Worm (Caenorhabditis elegans) whole organism, young adult: Measurements from ENCODE around the gene srx-116.

Experiments
- B0035.1 ChIP-seq: sonication (generic microtip); optimal IDR thresholded peaks from 2 replicates; lab custom pipeline; 2016; ENCODE audit warnings: missing genetic modification characterization, mild to moderate bottlenecking, missing compliant biosample characterization, missing genotype, missing genetic modification reagents
- B0336.3 ChIP-seq: fragments of 200-800 bp; sonication (Bioruptor generic); IDR thresholded peaks from 2 replicates; pipeline ENCODE4 v1.3.6; 2022; ENCODE audit warnings: missing genetic modification characterization, missing compliant biosample characterization
- F37B4.10 ChIP-seq: fragments of 200-800 bp; sonication (Bioruptor generic); IDR thresholded peaks from 2 replicates; pipeline ENCODE4 v1.3.6; 2022; ENCODE audit warnings: missing genetic modification characterization, missing compliant biosample characterization
- F57A8.1 ChIP-seq: fragments of 200-800 bp; sonication (Bioruptor generic); optimal IDR thresholded peaks from 2 replicates; lab custom pipeline; 2018; ENCODE audit warnings: mild to moderate bottlenecking, missing genetic modification characterization, moderate library complexity, missing compliant biosample characterization
- F57C9.4 ChIP-seq: sonication (generic microtip); optimal IDR thresholded peaks from 2 replicates; lab custom pipeline; 2017; ENCODE audit warnings: mild to moderate bottlenecking, missing genetic modification characterization, missing compliant biosample characterization
- K11D2.4 ChIP-seq: fragments of 200-800 bp; sonication (Bioruptor generic); IDR thresholded peaks from 2 replicates; pipeline ENCODE4 v1.3.6; 2022; ENCODE audit warnings: missing genetic modification reagents, missing genetic modification characterization, missing compliant biosample characterization
- ama-1 ChIP-seq, 3 experiments: fragments of 150-350 bp in 1 of 3; sonication (generic microtip) in 2 of 3; optimal IDR thresholded peaks; 2 replicates each; lab custom pipeline; 2014 to 2018; ENCODE audit warnings: missing biosample characterization in 2 of 3, missing genetic modification characterization in 2 of 3, missing genetic modification reagents in 2 of 3
- aptf-2 ChIP-seq: fragments of 200-800 bp; sonication (Bioruptor generic); conservative IDR thresholded peaks from 2 replicates; pipeline ENCODE4 v1.3.6; 2022; ENCODE audit warnings: missing genetic modification reagents, missing genetic modification characterization, missing compliant biosample characterization
- attf-6 ChIP-seq: fragments of 200-800 bp; sonication (Bioruptor generic); IDR thresholded peaks from 2 replicates; pipeline ENCODE4 v1.3.6; 2022; ENCODE audit warnings: missing genetic modification reagents, missing genetic modification characterization, missing compliant biosample characterization
- ceh-100 ChIP-seq: fragments of 200-800 bp; sonication (Bioruptor generic); IDR thresholded peaks from 2 replicates; pipeline ENCODE4 v1.3.6; 2022; ENCODE audit warnings: missing genetic modification reagents, missing genetic modification characterization, missing compliant biosample characterization
- chd-7 ChIP-seq: sonication (generic microtip); optimal IDR thresholded peaks from 2 replicates; lab custom pipeline; 2016; ENCODE audit warnings: mild to moderate bottlenecking, missing genetic modification characterization, moderate library complexity, missing compliant biosample characterization
- dpff-1 ChIP-seq: sonication (generic microtip); optimal IDR thresholded peaks from 2 replicates; lab custom pipeline; 2017; ENCODE audit warnings: mild to moderate bottlenecking, missing genetic modification characterization, missing compliant biosample characterization
- let-526 ChIP-seq: fragments of 200-800 bp; sonication (Bioruptor generic); IDR thresholded peaks from 2 replicates; pipeline ENCODE4 v1.3.6; 2022; ENCODE audit warnings: missing genetic modification reagents, missing genetic modification characterization, missing compliant biosample characterization
- nhr-120 ChIP-seq: fragments of 200-800 bp; sonication (Bioruptor generic); IDR thresholded peaks from 2 replicates; pipeline ENCODE4 v1.3.6; 2022; ENCODE audit warnings: missing genetic modification characterization, missing compliant biosample characterization
- repo-1 ChIP-seq: sonication (generic microtip); optimal IDR thresholded peaks from 2 replicates; lab custom pipeline; 2017; ENCODE audit warnings: mild to moderate bottlenecking, missing genetic modification characterization, missing compliant biosample characterization
- somi-1 ChIP-seq: fragments of 200-800 bp; sonication (Bioruptor generic); optimal IDR thresholded peaks from 2 replicates; lab custom pipeline; 2018; ENCODE audit warnings: mild to moderate bottlenecking, missing genetic modification characterization, missing compliant biosample characterization
- unc-62 ChIP-seq: fragments of 150-350 bp; optimal IDR thresholded peaks from 2 replicates; lab custom pipeline; 2014; ENCODE audit warnings: missing biosample characterization, missing genetic modification reagents, missing genetic modification characterization

The srx-116 gene

DNA sequence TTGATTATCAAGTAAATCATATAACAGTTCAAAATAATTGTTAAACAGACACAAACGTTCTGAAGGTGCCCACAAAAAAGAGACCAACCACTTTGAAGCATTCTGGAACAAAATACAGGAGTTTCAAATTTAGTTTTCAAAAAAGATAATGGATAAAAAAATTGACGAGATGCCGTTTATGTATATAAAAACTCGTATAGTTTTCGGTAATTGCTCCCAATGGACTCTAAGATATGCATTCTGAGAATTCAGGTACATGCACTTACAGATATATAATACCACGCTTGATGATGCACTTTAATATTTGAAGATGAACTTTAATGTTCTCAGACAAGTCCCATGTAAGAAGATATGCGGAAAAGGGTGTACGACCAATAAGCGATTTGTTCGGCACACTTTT is 47.9 kb downstream of the srx-116 start, which contains the start of gene str-181:
TSS of gene str-181 (minus strand) at position 101 of the 400 bp plus-strand sequence.
- TF ChIP-seq aptf-2 (GFP tag; lab: Robert Waterston, UW) (no peak), ceh-100 (GFP tag; lab: Robert Waterston, UW) (no peak), F37B4.10 (GFP tag; lab: Robert Waterston, UW) (no peak), nhr-120 (GFP tag; lab: Robert Waterston, UW) (no peak), B0035.1 (no peak), attf-6 (no peak), F57A8.1 (GFP tag; lab: Kevin White, UChicago) (no peak), chd-7 (tag; lab: Kevin White, UChicago) (no peak), dpff-1 (tag; lab: Kevin White, UChicago) (no peak)

DNA sequence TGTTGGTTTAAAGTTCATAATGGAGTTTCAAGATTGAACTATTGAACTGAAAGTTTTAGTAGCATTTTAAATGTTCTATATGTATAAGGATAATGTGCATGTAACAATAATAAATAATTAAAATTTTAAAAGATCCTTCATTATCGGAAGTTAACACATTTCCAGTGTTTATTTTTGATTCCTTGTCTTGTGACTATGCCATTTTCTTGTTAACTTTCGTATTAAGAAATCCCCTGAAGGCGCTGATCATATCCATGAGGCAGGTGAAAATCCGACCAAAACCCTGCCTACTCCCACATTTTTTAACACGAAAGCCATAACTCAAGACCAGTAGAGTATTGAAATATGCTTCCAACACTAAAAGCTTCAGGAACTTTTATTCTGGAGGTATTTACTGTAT is 49.0 kb downstream of the srx-116 start, which contains the start of gene R11D1.7:
TSS of gene R11D1.7 (plus strand) at position 301 of the 400 bp plus-strand sequence.
- TF ChIP-seq K11D2.4 (GFP tag; lab: Robert Waterston, UW) (no peak), B0336.3 (no peak), somi-1 (GFP tag; lab: Kevin White, UChicago) (no peak), ama-1 (optimal IDR thresholded peaks at IDR 0.05; lab: Kevin White, UChicago) (no peak), ama-1 (GFP tag; optimal IDR thresholded peaks at IDR 0.05; lab: Kevin White, UChicago) (no peak), let-526 (GFP tag; lab: Robert Waterston, UW) (no peak), F57C9.4 (tag; lab: Kevin White, UChicago) (no peak), repo-1 (tag; lab: Kevin White, UChicago) (no peak), unc-62 (GFP tag; lab: Kevin White, UChicago) (no peak)
